Fruit fly (Drosophila melanogaster) whole organism, adult: ENCODE results near the gene CG42393.

Source experiments
- CG11617 ChIP-seq: fragments of 200-800 bp; sonication (Bioruptor generic); optimal IDR thresholded peaks from 2 replicates; lab custom pipeline; 2017; ENCODE audit warnings: mild to moderate bottlenecking, missing biosample characterization, missing genetic modification reagents, missing genetic modification characterization
- CG12768 ChIP-seq: fragments of 200-800 bp; sonication (Bioruptor generic); optimal IDR thresholded peaks from 2 replicates; lab custom pipeline; 2017; ENCODE audit warnings: missing biosample characterization, missing genetic modification characterization, mild to moderate bottlenecking, moderate library complexity, missing genetic modification reagents
- CG14711 ChIP-seq: fragments of 200-800 bp; sonication (Bioruptor generic); optimal IDR thresholded peaks from 2 replicates; lab custom pipeline; 2018; ENCODE audit warnings: missing biosample characterization, mild to moderate bottlenecking, missing genetic modification characterization, moderate library complexity
- CG1620 ChIP-seq: fragments of 200-800 bp; sonication (Bioruptor generic); optimal IDR thresholded peaks from 2 replicates; lab custom pipeline; 2016; ENCODE audit warnings: missing biosample characterization, missing genetic modification characterization
- CG33017 ChIP-seq: fragments of 200-800 bp; sonication (Bioruptor generic); optimal IDR thresholded peaks from 2 replicates; lab custom pipeline; 2018; ENCODE audit warnings: missing biosample characterization, mild to moderate bottlenecking, missing genetic modification characterization, moderate library complexity
- CG5204 ChIP-seq: fragments of 200-800 bp; sonication (Bioruptor generic); optimal IDR thresholded peaks from 2 replicates; lab custom pipeline; 2016; ENCODE audit warnings: missing biosample characterization, missing genetic modification characterization
- CG7045 ChIP-seq: fragments of 200-800 bp; sonication (Bioruptor generic); optimal IDR thresholded peaks from 2 replicates; lab custom pipeline; 2017; ENCODE audit warnings: missing biosample characterization, mild to moderate bottlenecking, missing genetic modification characterization
- CG7101 ChIP-seq: fragments of 200-800 bp; sonication (Bioruptor generic); optimal IDR thresholded peaks from 2 replicates; lab custom pipeline; 2018; ENCODE audit warnings: missing biosample characterization, mild to moderate bottlenecking, missing genetic modification characterization, moderate library complexity
- Clk ChIP-seq: fragments of 200-800 bp; sonication (Bioruptor generic); optimal IDR thresholded peaks from 2 replicates; lab custom pipeline; 2017; ENCODE audit warnings: missing biosample characterization, missing genetic modification characterization
- Crg-1 ChIP-seq: fragments of 200-800 bp; sonication (Bioruptor generic); optimal IDR thresholded peaks from 2 replicates; lab custom pipeline; 2016; ENCODE audit warnings: missing biosample characterization, missing genetic modification characterization
- Hr96 ChIP-seq: fragments of 200-800 bp; sonication (Bioruptor generic); optimal IDR thresholded peaks from 2 replicates; lab custom pipeline; 2016; ENCODE audit warnings: missing biosample characterization, missing genetic modification characterization
- Mnt ChIP-seq: fragments of 200-800 bp; sonication (Bioruptor generic); optimal IDR thresholded peaks from 2 replicates; lab custom pipeline; 2016; ENCODE audit warnings: missing biosample characterization, mild to moderate bottlenecking, missing genetic modification characterization
- bab1 ChIP-seq: fragments of 200-800 bp; sonication (Bioruptor generic); optimal IDR thresholded peaks from 3 replicates; lab custom pipeline; 2019; ENCODE audit warnings: missing biosample characterization, mild to moderate bottlenecking, missing genetic modification characterization, moderate library complexity
- cic ChIP-seq: fragments of 200-800 bp; sonication (Bioruptor generic); optimal IDR thresholded peaks from 2 replicates; lab custom pipeline; 2017; ENCODE audit warnings: missing biosample characterization, mild to moderate bottlenecking, missing genetic modification characterization, moderate library complexity
- cnc ChIP-seq, 2 experiments: fragments of >200 bp; optimal IDR thresholded peaks; 2 replicates each; lab custom pipeline; 2017
- kay ChIP-seq: fragments of 200-800 bp; sonication (Bioruptor generic); peaks from one replicate; lab custom pipeline; 2016; ENCODE audit warnings: missing biosample characterization, missing genetic modification characterization, borderline replicate concordance
- ovo ChIP-seq: fragments of 200-800 bp; sonication (Bioruptor generic); optimal IDR thresholded peaks from 2 replicates; lab custom pipeline; 2016; ENCODE audit warnings: missing biosample characterization, missing genetic modification characterization
- pad ChIP-seq: fragments of 200-800 bp; sonication (Bioruptor generic); optimal IDR thresholded peaks from 3 replicates; lab custom pipeline; 2017; ENCODE audit warnings: missing biosample characterization, missing genetic modification characterization, mild to moderate bottlenecking, moderate library complexity, missing genetic modification reagents
- tj ChIP-seq: fragments of 200-800 bp; sonication (Bioruptor generic); optimal IDR thresholded peaks from 3 replicates; lab custom pipeline; 2017; ENCODE audit warnings: missing biosample characterization, mild to moderate bottlenecking, missing genetic modification characterization, moderate library complexity
- toe ChIP-seq: fragments of 200-800 bp; sonication (Bioruptor generic); optimal IDR thresholded peaks from 2 replicates; lab custom pipeline; 2016; ENCODE audit warnings: missing biosample characterization, missing genetic modification characterization

CG42393 gene

DNA sequence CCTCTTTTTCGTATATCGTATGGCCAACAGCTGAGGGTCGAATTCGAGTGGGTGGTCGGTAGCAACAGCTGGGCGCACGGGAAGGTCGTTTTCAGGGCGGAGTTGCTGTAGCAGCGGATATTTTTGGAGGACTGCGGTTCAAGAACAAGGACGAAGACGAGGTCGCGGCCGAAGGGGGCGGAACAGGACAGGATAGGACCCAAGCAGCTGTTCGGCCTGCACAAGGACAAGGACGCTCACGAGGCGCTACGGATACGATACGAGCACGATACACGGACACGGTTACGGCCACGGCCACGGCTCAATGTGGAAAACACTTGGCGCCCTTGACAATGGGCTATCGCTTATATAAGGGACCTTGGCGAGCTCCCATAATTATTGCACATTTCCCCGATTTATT lies 18.7 kb downstream of the CG42393 start:
- TF ChIP-seq CG12768 (GFP tag; lab: Kevin White, UChicago) (no peak), Clk (no peak), pad (GFP tag; lab: Kevin White, UChicago) (no peak), kay (GFP tag; lab: Kevin White, UChicago) (no peak), cic (GFP tag; lab: Kevin White, UChicago) (no peak), Crg-1 (GFP tag; lab: Kevin White, UChicago) (no peak), ovo (GFP tag; lab: Kevin White, UChicago) (no peak), CG33017 (tag; lab: Kevin White, UChicago) (no peak), CG1620 (GFP tag; lab: Kevin White, UChicago) (no peak), CG7101 (no peak), CG14711 (tag; lab: Kevin White, UChicago) (no peak), CG5204 (no peak), toe (no peak), CG7045 (no peak), Hr96 (GFP tag; lab: Kevin White, UChicago) (no peak), Mnt (no peak), tj (GFP tag; lab: Kevin White, UChicago) (no peak), cnc (optimal IDR thresholded peaks at IDR 0.05; lab: Kevin White, UChicago) (no peak)

- TF ChIP-seq Clk (no peak), CG11617 (no peak), CG33017 (tag; lab: Kevin White, UChicago) (peak; percentile 60), pad (GFP tag; lab: Kevin White, UChicago) (no peak), CG7045 (peak; percentile 22), CG7101 (no peak), Crg-1 (GFP tag; lab: Kevin White, UChicago) (no peak), kay (GFP tag; lab: Kevin White, UChicago) (peak; percentile 18), CG12768 (GFP tag; lab: Kevin White, UChicago) (no peak), CG14711 (tag; lab: Kevin White, UChicago) (peak; percentile 7), ovo (GFP tag; lab: Kevin White, UChicago) (no peak), tj (GFP tag; lab: Kevin White, UChicago) (no peak), Mnt (no peak), bab1 (GFP tag; lab: Kevin White, UChicago) (no peak), CG1620 (GFP tag; lab: Kevin White, UChicago) (no peak), cic (GFP tag; lab: Kevin White, UChicago) (peak; percentile 38), toe (no peak), CG5204 (no peak), cnc (optimal IDR thresholded peaks at IDR 0.05; lab: Kevin White, UChicago) (no peak), Hr96 (GFP tag; lab: Kevin White, UChicago) (no peak)
These were observed 19.3 kb downstream of the CG42393 start for dm6 chr3L:18061713-18062365.

dm6 chr3L:18062959-18063510 lies 20.5 kb downstream of the CG42393 start:
- peak; percentile 62 for TF ChIP-seq pad (GFP tag; lab: Kevin White, UChicago)
- peak; percentile 87 for TF ChIP-seq CG7045
- TF ChIP-seq CG12768 (GFP tag; lab: Kevin White, UChicago) = peak; percentile 85
- TF ChIP-seq Hr96 (GFP tag; lab: Kevin White, UChicago) = peak; percentile 30
- TF ChIP-seq tj (GFP tag; lab: Kevin White, UChicago) = peak; percentile 70
- peak; percentile 65 for TF ChIP-seq toe
- peak in 1 of 2 experiments; percentile 23 for TF ChIP-seq cnc (optimal IDR thresholded peaks at IDR 0.05; lab: Kevin White, UChicago)
- TF ChIP-seq cic (GFP tag; lab: Kevin White, UChicago) = peak; percentile 75
- TF ChIP-seq Mnt = peak; percentile 47
- peak; percentile 9 for TF ChIP-seq ovo (GFP tag; lab: Kevin White, UChicago)
- no peak for TF ChIP-seq CG1620 (GFP tag; lab: Kevin White, UChicago)
- TF ChIP-seq Clk = peak; percentile 13
- peak; percentile 83 for TF ChIP-seq CG7101
- TF ChIP-seq Crg-1 (GFP tag; lab: Kevin White, UChicago) = peak; percentile 46
- peak; percentile 87 for TF ChIP-seq kay (GFP tag; lab: Kevin White, UChicago)
- TF ChIP-seq CG33017 (tag; lab: Kevin White, UChicago) = peak; percentile 91
- TF ChIP-seq CG11617 = peak; percentile 85
- peak; percentile 75 for TF ChIP-seq CG5204
- TF ChIP-seq bab1 (GFP tag; lab: Kevin White, UChicago) = peak; percentile 60
- TF ChIP-seq CG14711 (tag; lab: Kevin White, UChicago) = peak; percentile 78

- no peak for TF ChIP-seq Crg-1 (GFP tag; lab: Kevin White, UChicago)
- no peak for TF ChIP-seq cnc (optimal IDR thresholded peaks at IDR 0.05; lab: Kevin White, UChicago)
- TF ChIP-seq CG5204 = peak; percentile 25
These were observed 22.3 kb downstream of the CG42393 start, which contains the start of gene Eip75B for dm6 chr3L:18064632-18065482. Gene Eip75B (minus strand): TSS chr3L:18064696.

DNA sequence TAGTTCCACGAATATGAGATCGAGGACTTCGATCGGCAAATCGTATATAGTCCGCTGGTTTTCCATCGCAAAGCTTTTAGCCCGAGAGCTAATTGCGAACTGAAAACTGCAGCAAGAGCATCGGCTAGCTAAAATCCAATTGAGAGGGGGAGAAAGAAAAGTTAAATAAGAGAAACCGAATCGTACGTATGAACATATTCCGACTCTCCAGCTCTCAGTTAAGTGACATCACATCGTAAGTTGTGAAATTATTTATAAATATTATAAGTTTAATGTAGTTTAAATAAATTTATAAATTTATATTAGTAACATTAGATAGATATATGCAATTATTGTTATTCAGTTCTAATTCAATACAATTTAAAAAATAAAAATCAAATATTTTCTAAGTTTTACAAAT lies 27.5 kb downstream of the CG42393 start, which contains the start of gene CG44006:
Gene CG44006, minus strand, starts transcription at position 101 of the 400 bp plus-strand sequence.
- TF ChIP-seq toe (no peak), ovo (GFP tag; lab: Kevin White, UChicago) (no peak), Crg-1 (GFP tag; lab: Kevin White, UChicago) (no peak)
